Fruit fly (Drosophila melanogaster) whole organism, pupa: ENCODE data around the gene CG17230.

Experiments used
- CG10348 ChIP-seq: fragments of 200-800 bp; sonication (Bioruptor generic); IDR thresholded peaks from 2 replicates; pipeline ENCODE4 v1.3.6; 2022; ENCODE audit warnings: missing biosample characterization, missing genetic modification characterization
- CG12605 ChIP-seq: fragments of 200-800 bp; sonication (Bioruptor generic); IDR thresholded peaks from 2 replicates; pipeline ENCODE4 v1.3.6; 2022; ENCODE audit warnings: missing biosample characterization, missing genetic modification characterization
- CG13204 ChIP-seq: fragments of 200-800 bp; sonication (Bioruptor generic); optimal IDR thresholded peaks from 2 replicates; lab custom pipeline; 2018; ENCODE audit warnings: missing biosample characterization, mild to moderate bottlenecking, missing genetic modification characterization, moderate library complexity
- CG14655 ChIP-seq: fragments of 200-800 bp; sonication (Bioruptor generic); optimal IDR thresholded peaks from 3 replicates; lab custom pipeline; 2017; ENCODE audit warnings: mild to moderate bottlenecking, missing biosample characterization, missing genetic modification reagents, missing genetic modification characterization
- CG15710 ChIP-seq: fragments of 200-800 bp; sonication (Bioruptor generic); optimal IDR thresholded peaks from 2 replicates; lab custom pipeline; 2018; ENCODE audit warnings: missing biosample characterization, mild to moderate bottlenecking, missing genetic modification characterization, moderate library complexity
- CG17806 ChIP-seq: fragments of 200-800 bp; sonication (Bioruptor generic); optimal IDR thresholded peaks from 2 replicates; lab custom pipeline; 2018; ENCODE audit warnings: missing biosample characterization, mild to moderate bottlenecking, missing genetic modification characterization, moderate library complexity
- CG32121 ChIP-seq: fragments of 200-800 bp; sonication (Bioruptor generic); IDR thresholded peaks from 2 replicates; pipeline ENCODE4 v1.3.6; 2022; ENCODE audit warnings: missing biosample characterization, missing genetic modification characterization
- CG34367 ChIP-seq: fragments of 200-800 bp; sonication (Bioruptor generic); optimal IDR thresholded peaks from 2 replicates; lab custom pipeline; 2018; ENCODE audit warnings: missing biosample characterization, mild to moderate bottlenecking, missing genetic modification characterization
- CG4496 ChIP-seq: fragments of 200-800 bp; sonication (Bioruptor generic); IDR thresholded peaks from 3 replicates; pipeline ENCODE4 v1.3.6; 2022; ENCODE audit warnings: missing biosample characterization, missing genetic modification characterization
- CG8159 ChIP-seq: fragments of 200-800 bp; sonication (Bioruptor generic); optimal IDR thresholded peaks from 3 replicates; lab custom pipeline; 2018; ENCODE audit warnings: missing biosample characterization, mild to moderate bottlenecking, missing genetic modification characterization, moderate library complexity
- CG8301 ChIP-seq: fragments of 200-800 bp; sonication (Bioruptor generic); optimal IDR thresholded peaks from 2 replicates; lab custom pipeline; 2018; ENCODE audit warnings: missing biosample characterization, mild to moderate bottlenecking, missing genetic modification characterization
- CG9948 ChIP-seq: fragments of 200-800 bp; sonication (Bioruptor generic); optimal IDR thresholded peaks from 2 replicates; lab custom pipeline; 2018; ENCODE audit warnings: missing biosample characterization, mild to moderate bottlenecking, missing genetic modification characterization, moderate library complexity
- D1 ChIP-seq: fragments of 200-800 bp; sonication (Bioruptor generic); optimal IDR thresholded peaks from 2 replicates; lab custom pipeline; 2018; ENCODE audit warnings: missing biosample characterization, mild to moderate bottlenecking, missing genetic modification characterization, moderate library complexity
- EcR ChIP-seq: fragments of 200-800 bp; sonication (Bioruptor generic); optimal IDR thresholded peaks from 3 replicates; lab custom pipeline; 2019; ENCODE audit warnings: missing biosample characterization, missing genetic modification characterization, mild to moderate bottlenecking, moderate library complexity, missing genetic modification reagents
- Ets98B ChIP-seq: fragments of 200-800 bp; sonication (Bioruptor generic); IDR thresholded peaks from 2 replicates; pipeline ENCODE4 v1.3.6; 2022; ENCODE audit warnings: missing biosample characterization, missing genetic modification characterization
- Pif1A ChIP-seq: fragments of 200-800 bp; sonication (Bioruptor generic); optimal IDR thresholded peaks from 3 replicates; lab custom pipeline; 2016; ENCODE audit warnings: missing biosample characterization, missing genetic modification characterization
- Pif1B ChIP-seq: fragments of 200-800 bp; sonication (Bioruptor generic); optimal IDR thresholded peaks from 3 replicates; lab custom pipeline; 2016; ENCODE audit warnings: missing biosample characterization, missing genetic modification characterization
- Snoo ChIP-seq: fragments of 200-800 bp; sonication (Bioruptor generic); optimal IDR thresholded peaks from 3 replicates; lab custom pipeline; 2017; ENCODE audit warnings: missing biosample characterization, mild to moderate bottlenecking, missing genetic modification characterization, inconsistent platforms
- fd96Ca ChIP-seq: fragments of 200-800 bp; sonication (Bioruptor generic); IDR thresholded peaks from 3 replicates; pipeline ENCODE4 v1.3.6; 2022; ENCODE audit warnings: missing biosample characterization, missing genetic modification characterization
- gl ChIP-seq: fragments of 200-800 bp; sonication (Bioruptor generic); optimal IDR thresholded peaks from 2 replicates; lab custom pipeline; 2018; ENCODE audit warnings: missing biosample characterization, mild to moderate bottlenecking, missing genetic modification characterization
- rn ChIP-seq: fragments of 200-800 bp; sonication (Bioruptor generic); IDR thresholded peaks from 2 replicates; pipeline ENCODE4 v1.3.6; 2022; ENCODE audit warnings: missing biosample characterization, missing genetic modification characterization

Gene CG17230

DNA sequence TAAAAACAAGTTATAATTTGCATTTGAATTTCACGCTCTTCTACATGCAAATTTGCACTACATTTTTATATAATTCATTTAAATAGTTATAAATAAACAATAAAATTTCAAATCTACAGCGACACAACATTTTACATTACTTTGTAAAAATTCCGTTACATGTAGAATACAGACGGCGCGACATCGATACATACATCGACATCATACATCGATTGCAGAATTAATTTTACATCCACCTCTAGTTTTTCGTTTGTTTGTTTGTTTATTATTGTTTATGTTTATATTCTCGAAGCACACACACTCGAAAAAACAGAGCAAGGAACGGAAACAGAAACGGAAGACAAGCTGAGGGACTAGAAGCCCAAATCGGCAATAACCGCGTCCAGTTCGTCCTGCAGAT is at the start of gene CG17230:
Gene CG17230, plus strand, starts transcription at position 258 of the 400 bp plus-strand sequence.
- TF ChIP-seq rn (GFP tag; lab: Robert Waterston, UW) (no peak), Snoo (tag; lab: Kevin White, UChicago) (no peak), D1 (tag; lab: Kevin White, UChicago) (no peak), EcR (GFP tag; lab: Kevin White, UChicago) (no peak)
- TF ChIP-seq, all 21 proteins: peak for 0

DNA sequence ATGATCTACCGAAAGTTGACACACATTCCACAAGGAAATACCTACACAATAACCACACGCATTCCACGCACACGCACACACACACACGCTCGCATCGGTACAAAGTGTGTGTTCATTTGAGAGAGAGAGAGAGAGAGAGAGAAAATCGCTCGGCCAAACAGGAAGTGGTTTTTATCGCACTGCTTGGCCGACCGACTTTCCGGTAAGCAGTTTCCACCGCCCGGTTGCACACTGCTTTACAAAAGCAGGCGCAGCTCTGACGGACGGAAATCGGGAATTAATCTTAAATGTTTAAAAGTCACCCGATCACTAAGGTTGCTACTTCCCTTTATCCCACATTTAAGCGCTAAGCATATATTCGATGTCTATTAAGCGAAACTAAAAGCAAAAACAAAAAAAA is 44.8 kb upstream of the CG17230 start:
- TF ChIP-seq CG9948 (tag; lab: Kevin White, UChicago) (no peak), CG15710 (no peak), CG32121 (GFP tag; lab: Robert Waterston, UW) (no peak), CG8301 (tag; lab: Kevin White, UChicago) (no peak), CG13204 (GFP tag; lab: Kevin White, UChicago) (no peak), rn (GFP tag; lab: Robert Waterston, UW) (no peak), gl (tag; lab: Kevin White, UChicago) (no peak), Pif1B (GFP tag; lab: Kevin White, UChicago) (no peak), Ets98B (GFP tag; lab: Robert Waterston, UW) (no peak), Snoo (tag; lab: Kevin White, UChicago) (no peak), EcR (GFP tag; lab: Kevin White, UChicago) (no peak), CG14655 (no peak), CG8159 (tag; lab: Kevin White, UChicago) (no peak), CG10348 (GFP tag; lab: Robert Waterston, UW) (no peak), Pif1A (GFP tag; lab: Kevin White, UChicago) (no peak), CG4496 (no peak), CG12605 (GFP tag; lab: Robert Waterston, UW) (no peak), CG34367 (tag; lab: Kevin White, UChicago) (no peak), fd96Ca (GFP tag; lab: Robert Waterston, UW) (no peak), CG17806 (tag; lab: Kevin White, UChicago) (no peak)

DNA sequence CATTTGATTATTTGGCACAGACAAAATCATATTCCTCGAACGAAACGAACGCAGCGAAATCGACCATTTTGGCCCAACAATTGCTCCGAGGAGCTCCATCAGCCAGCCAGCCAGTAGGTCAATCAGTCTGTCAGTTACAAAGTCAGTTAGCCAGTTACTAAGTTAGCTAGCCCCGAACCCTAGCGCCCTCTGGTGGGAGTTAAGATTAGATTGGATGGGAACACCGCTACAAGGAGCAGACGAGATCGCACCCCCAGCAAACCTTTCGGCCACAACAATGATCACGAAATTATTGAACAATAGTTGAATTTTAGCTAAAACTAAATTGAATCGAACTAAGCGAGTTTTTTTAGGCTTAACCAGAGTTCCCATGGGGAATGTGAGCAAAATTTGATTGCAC is 43.7 kb upstream of the CG17230 start:
- TF ChIP-seq Ets98B (GFP tag; lab: Robert Waterston, UW) (no peak), Pif1B (GFP tag; lab: Kevin White, UChicago) (no peak), CG13204 (GFP tag; lab: Kevin White, UChicago) (no peak), CG17806 (tag; lab: Kevin White, UChicago) (no peak), EcR (GFP tag; lab: Kevin White, UChicago) (no peak), D1 (tag; lab: Kevin White, UChicago) (no peak), Pif1A (GFP tag; lab: Kevin White, UChicago) (no peak), CG4496 (no peak), CG32121 (GFP tag; lab: Robert Waterston, UW) (no peak), CG8301 (tag; lab: Kevin White, UChicago) (no peak), Snoo (tag; lab: Kevin White, UChicago) (no peak), fd96Ca (GFP tag; lab: Robert Waterston, UW) (no peak), CG10348 (GFP tag; lab: Robert Waterston, UW) (no peak)

DNA sequence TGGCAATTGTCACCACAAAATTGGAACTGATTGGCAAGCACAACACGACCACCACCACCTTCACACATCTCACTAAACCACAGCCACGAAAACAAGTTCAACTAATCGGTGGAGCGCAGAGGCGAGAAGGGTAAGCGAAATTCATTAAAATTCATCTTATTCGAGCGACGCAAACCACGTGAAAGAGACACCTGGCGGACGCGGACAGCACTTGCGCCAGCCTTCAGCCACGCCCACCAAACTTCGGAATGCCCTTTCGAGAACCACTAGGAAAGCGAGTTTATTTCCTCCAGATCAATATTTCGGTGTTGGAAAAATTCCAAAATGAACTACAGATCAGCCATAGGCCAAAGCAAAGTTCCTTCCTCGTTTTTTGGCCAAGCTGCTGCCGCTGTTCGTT is 42.0 kb upstream of the CG17230 start:
- no peak for TF ChIP-seq fd96Ca (GFP tag; lab: Robert Waterston, UW)
- TF ChIP-seq CG15710, result no peak
- TF ChIP-seq Pif1B (GFP tag; lab: Kevin White, UChicago), result no peak
- TF ChIP-seq Snoo (tag; lab: Kevin White, UChicago), result no peak
- TF ChIP-seq CG14655, result no peak
- TF ChIP-seq gl (tag; lab: Kevin White, UChicago), result no peak
- no peak for TF ChIP-seq CG8301 (tag; lab: Kevin White, UChicago)
- TF ChIP-seq EcR (GFP tag; lab: Kevin White, UChicago), result no peak
- TF ChIP-seq D1 (tag; lab: Kevin White, UChicago), result no peak
- TF ChIP-seq, all 21 proteins: peak for 0

DNA sequence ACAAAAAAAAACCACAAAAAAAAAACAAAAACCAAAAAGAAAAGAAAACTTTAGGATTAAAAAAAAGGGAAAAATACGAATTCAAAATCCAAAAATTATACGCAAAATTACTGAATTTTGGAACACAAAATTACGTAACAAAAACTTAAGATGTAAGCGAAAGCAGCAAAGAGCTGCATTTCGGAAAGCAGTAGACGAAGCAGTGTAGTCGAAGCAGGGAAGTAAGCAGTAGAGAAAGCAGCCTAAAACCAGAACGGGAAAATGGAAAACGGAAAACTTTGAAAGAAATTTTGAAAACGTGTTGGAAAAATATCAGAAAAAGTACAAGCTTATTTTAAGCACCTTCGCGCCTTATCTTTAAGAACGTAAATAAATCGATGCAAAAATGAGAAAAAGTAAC is 34.7 kb upstream of the CG17230 start:
- TF ChIP-seq gl (tag; lab: Kevin White, UChicago) (no peak), EcR (GFP tag; lab: Kevin White, UChicago) (no peak), CG4496 (no peak), CG15710 (no peak), CG10348 (GFP tag; lab: Robert Waterston, UW) (no peak), Ets98B (GFP tag; lab: Robert Waterston, UW) (no peak), CG8159 (tag; lab: Kevin White, UChicago) (no peak), CG13204 (GFP tag; lab: Kevin White, UChicago) (no peak), CG14655 (no peak), CG12605 (GFP tag; lab: Robert Waterston, UW) (no peak), Snoo (tag; lab: Kevin White, UChicago) (no peak), CG34367 (tag; lab: Kevin White, UChicago) (no peak), Pif1B (GFP tag; lab: Kevin White, UChicago) (no peak), rn (GFP tag; lab: Robert Waterston, UW) (no peak), CG8301 (tag; lab: Kevin White, UChicago) (no peak), CG32121 (GFP tag; lab: Robert Waterston, UW) (no peak), D1 (tag; lab: Kevin White, UChicago) (no peak), Pif1A (GFP tag; lab: Kevin White, UChicago) (no peak)
- TF ChIP-seq, all 21 proteins: peak for 0

DNA sequence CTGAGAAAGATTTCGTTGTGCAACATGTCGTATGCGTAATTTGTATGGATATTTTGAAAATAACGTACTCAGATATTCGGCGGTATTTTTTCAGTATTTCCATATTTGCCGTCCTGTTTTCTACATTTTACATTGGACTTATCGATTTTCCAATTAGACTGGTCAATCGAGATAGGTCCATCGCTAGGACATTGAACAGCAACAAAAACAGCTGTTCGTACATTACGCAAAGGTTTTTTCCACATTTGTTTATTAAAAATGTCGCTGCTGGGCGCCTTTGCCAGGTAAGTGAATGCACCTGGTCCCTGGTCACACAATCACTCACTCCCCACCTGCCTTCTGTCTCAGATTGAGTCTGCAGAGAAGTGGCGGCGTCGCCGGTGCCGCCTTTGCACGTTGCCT is 29.9 kb upstream of the CG17230 start, which contains the start of gene mRpL40:
Gene mRpL40, plus strand, starts transcription at position 186 of the 402 bp plus-strand sequence.
- no peak for TF ChIP-seq CG12605 (GFP tag; lab: Robert Waterston, UW)
- no peak for TF ChIP-seq CG13204 (GFP tag; lab: Kevin White, UChicago)
- TF ChIP-seq CG8159 (tag; lab: Kevin White, UChicago), result no peak
- TF ChIP-seq Ets98B (GFP tag; lab: Robert Waterston, UW), result no peak
